Fruit fly (Drosophila melanogaster) whole organism, prepupa: ENCODE data around the gene Fatp1.

ENCODE experiments used
- Blimp-1 ChIP-seq: fragments of 200-800 bp; sonication (Bioruptor generic); optimal IDR thresholded peaks from 3 replicates; lab custom pipeline; 2017; ENCODE audit warnings: missing biosample characterization, missing genetic modification characterization, mild to moderate bottlenecking, moderate library complexity, missing genetic modification reagents
- CG10631 ChIP-seq: fragments of 200-800 bp; sonication (Bioruptor generic); optimal IDR thresholded peaks from 2 replicates; lab custom pipeline; 2016; ENCODE audit warnings: missing biosample characterization, missing genetic modification characterization
- CG10669 ChIP-seq: fragments of 200-800 bp; sonication (Bioruptor generic); optimal IDR thresholded peaks from 3 replicates; lab custom pipeline; 2018; ENCODE audit warnings: missing biosample characterization, mild to moderate bottlenecking, missing genetic modification characterization, moderate library complexity
- CG11294 ChIP-seq: fragments of 200-800 bp; sonication (Bioruptor generic); IDR thresholded peaks from 2 replicates; pipeline ENCODE4 v1.3.6; 2022; ENCODE audit warnings: missing biosample characterization, missing genetic modification characterization
- CG11762 ChIP-seq: fragments of 200-800 bp; sonication (Bioruptor generic); optimal IDR thresholded peaks from 3 replicates; lab custom pipeline; 2016; ENCODE audit warnings: missing biosample characterization, missing genetic modification characterization; ENCODE audit not compliant: insufficient read depth
- CG15336 ChIP-seq: fragments of 200-800 bp; sonication (Bioruptor generic); IDR thresholded peaks from 2 replicates; pipeline ENCODE4 v1.3.6; 2022; ENCODE audit warnings: missing biosample characterization, missing genetic modification characterization
- CG1621 ChIP-seq: fragments of 200-800 bp; sonication (Bioruptor generic); optimal IDR thresholded peaks from 3 replicates; lab custom pipeline; 2018; ENCODE audit warnings: missing biosample characterization, mild to moderate bottlenecking, missing genetic modification characterization
- CG16779 ChIP-seq: fragments of 200-800 bp; sonication (Bioruptor generic); optimal IDR thresholded peaks from 3 replicates; lab custom pipeline; 2017; ENCODE audit warnings: missing biosample characterization, mild to moderate bottlenecking, missing genetic modification characterization
- CG3032 ChIP-seq: fragments of 200-800 bp; optimal IDR thresholded peaks from 2 replicates; lab custom pipeline; 2019; ENCODE audit warnings: missing biosample characterization, mild to moderate bottlenecking, missing genetic modification characterization, moderate library complexity
- CG31627 ChIP-seq: fragments of 200-800 bp; sonication (Bioruptor generic); optimal IDR thresholded peaks from 3 replicates; lab custom pipeline; 2016; ENCODE audit warnings: missing biosample characterization, missing genetic modification characterization
- CG32006 ChIP-seq: fragments of 200-800 bp; sonication (Bioruptor generic); optimal IDR thresholded peaks from 3 replicates; lab custom pipeline; 2017; ENCODE audit warnings: missing biosample characterization, mild to moderate bottlenecking, missing genetic modification characterization
- CG34406 ChIP-seq: fragments of 200-800 bp; sonication (Bioruptor generic); optimal IDR thresholded peaks from 3 replicates; lab custom pipeline; 2016; ENCODE audit warnings: missing biosample characterization, missing genetic modification characterization
- CG4318 ChIP-seq: fragments of 200-800 bp; sonication (Bioruptor generic); optimal IDR thresholded peaks from 3 replicates; lab custom pipeline; 2017; ENCODE audit warnings: missing biosample characterization, mild to moderate bottlenecking, missing genetic modification characterization
- CG6792 ChIP-seq: fragments of 200-800 bp; sonication (Bioruptor generic); optimal IDR thresholded peaks from 3 replicates; lab custom pipeline; 2016; ENCODE audit warnings: missing biosample characterization, missing genetic modification characterization
- CG6808 ChIP-seq: fragments of 200-800 bp; sonication (Bioruptor generic); optimal IDR thresholded peaks from 3 replicates; lab custom pipeline; 2017; ENCODE audit warnings: missing biosample characterization, missing genetic modification characterization, mild to moderate bottlenecking, moderate library complexity, missing genetic modification reagents
- CG6854 ChIP-seq: fragments of 200-800 bp; sonication (Bioruptor generic); optimal IDR thresholded peaks from 2 replicates; lab custom pipeline; 2017; ENCODE audit warnings: missing biosample characterization, mild to moderate bottlenecking, missing genetic modification characterization
- CG7368 ChIP-seq: fragments of 200-800 bp; sonication (Bioruptor generic); optimal IDR thresholded peaks from 3 replicates; lab custom pipeline; 2016; ENCODE audit warnings: missing biosample characterization, missing genetic modification characterization
- CG8119 ChIP-seq: fragments of 200-800 bp; sonication (Bioruptor generic); IDR thresholded peaks from 3 replicates; pipeline ENCODE4 v1.3.6; 2022; ENCODE audit warnings: missing biosample characterization, missing genetic modification characterization
- CG8319 ChIP-seq: fragments of 200-800 bp; sonication (Bioruptor generic); optimal IDR thresholded peaks from 3 replicates; lab custom pipeline; 2016; ENCODE audit warnings: missing biosample characterization, missing genetic modification characterization
- CG8632 ChIP-seq: fragments of 200-800 bp; sonication (Bioruptor generic); optimal IDR thresholded peaks from 3 replicates; lab custom pipeline; 2016; ENCODE audit warnings: missing biosample characterization, missing genetic modification characterization
- Eip78C ChIP-seq: fragments of 200-800 bp; sonication (Bioruptor generic); peaks from one replicate; lab custom pipeline; 2016; ENCODE audit warnings: missing biosample characterization, missing genetic modification characterization
- Eip93F ChIP-seq: fragments of 200-800 bp; sonication (Bioruptor generic); optimal IDR thresholded peaks from 2 replicates; lab custom pipeline; 2016; ENCODE audit warnings: missing biosample characterization, mild to moderate bottlenecking, missing genetic modification characterization
- Ets21C ChIP-seq: fragments of 200-800 bp; sonication (Bioruptor generic); optimal IDR thresholded peaks from 3 replicates; lab custom pipeline; 2016; ENCODE audit warnings: missing biosample characterization, missing genetic modification characterization
- Hr39 ChIP-seq: fragments of 200-800 bp; sonication (Bioruptor generic); optimal IDR thresholded peaks from 2 replicates; lab custom pipeline; 2016; ENCODE audit warnings: missing biosample characterization, missing genetic modification characterization
- Lpt ChIP-seq: fragments of 200-800 bp; sonication (Bioruptor generic); optimal IDR thresholded peaks from 3 replicates; lab custom pipeline; 2016; ENCODE audit warnings: missing biosample characterization, missing genetic modification characterization
- OdsH ChIP-seq: fragments of 200-800 bp; sonication (Bioruptor generic); optimal IDR thresholded peaks from 3 replicates; lab custom pipeline; 2016; ENCODE audit warnings: missing biosample characterization, missing genetic modification characterization
- Smox ChIP-seq: fragments of 200-800 bp; sonication (Bioruptor generic); optimal IDR thresholded peaks from 3 replicates; lab custom pipeline; 2016; ENCODE audit warnings: missing biosample characterization, missing genetic modification characterization
- Sox102F ChIP-seq: fragments of 200-800 bp; sonication (Bioruptor generic); optimal IDR thresholded peaks from 2 replicates; lab custom pipeline; 2016; ENCODE audit warnings: missing biosample characterization, mild to moderate bottlenecking, missing genetic modification characterization
- Sox14 ChIP-seq: fragments of 200-800 bp; sonication (Bioruptor generic); optimal IDR thresholded peaks from 3 replicates; lab custom pipeline; 2016; ENCODE audit warnings: missing biosample characterization, missing genetic modification characterization
- Sox15 ChIP-seq: fragments of 200-800 bp; sonication (Bioruptor generic); optimal IDR thresholded peaks from 3 replicates; lab custom pipeline; 2016; ENCODE audit warnings: missing biosample characterization, missing genetic modification characterization
- achi ChIP-seq: fragments of 200-800 bp; sonication (Bioruptor generic); optimal IDR thresholded peaks from 3 replicates; lab custom pipeline; 2016; ENCODE audit warnings: missing biosample characterization, missing genetic modification characterization
- acj6 ChIP-seq: fragments of 200-800 bp; sonication (Bioruptor generic); optimal IDR thresholded peaks from 3 replicates; lab custom pipeline; 2016; ENCODE audit warnings: missing biosample characterization, missing genetic modification characterization
- cyc ChIP-seq: fragments of 200-800 bp; sonication (Bioruptor generic); optimal IDR thresholded peaks from 3 replicates; lab custom pipeline; 2016; ENCODE audit warnings: missing biosample characterization, missing genetic modification characterization
- dac ChIP-seq: fragments of 200-800 bp; sonication (Bioruptor generic); optimal IDR thresholded peaks from 2 replicates; lab custom pipeline; 2017; ENCODE audit warnings: missing biosample characterization, mild to moderate bottlenecking, missing genetic modification characterization
- eg ChIP-seq: fragments of 200-800 bp; sonication (Bioruptor generic); IDR thresholded peaks from 3 replicates; pipeline ENCODE4 v1.3.6; 2022; ENCODE audit warnings: missing biosample characterization, missing genetic modification characterization
- esn ChIP-seq: fragments of 200-800 bp; sonication (Bioruptor generic); optimal IDR thresholded peaks from 2 replicates; lab custom pipeline; 2016; ENCODE audit warnings: missing biosample characterization, mild to moderate bottlenecking, missing genetic modification characterization, moderate library complexity
- fd59A ChIP-seq: fragments of 200-800 bp; sonication (Bioruptor generic); optimal IDR thresholded peaks from 2 replicates; lab custom pipeline; 2017; ENCODE audit warnings: missing biosample characterization, mild to moderate bottlenecking, missing genetic modification characterization, missing genetic modification reagents
- fd85E ChIP-seq: fragments of 200-800 bp; sonication (Bioruptor generic); optimal IDR thresholded peaks from 3 replicates; lab custom pipeline; 2016; ENCODE audit warnings: missing biosample characterization, missing genetic modification characterization
- fkh ChIP-seq: fragments of 200-800 bp; sonication (Bioruptor generic); optimal IDR thresholded peaks from 3 replicates; lab custom pipeline; 2017; ENCODE audit warnings: missing biosample characterization, mild to moderate bottlenecking, missing genetic modification characterization, moderate library complexity
- lz ChIP-seq: fragments of 200-800 bp; sonication (Bioruptor generic); optimal IDR thresholded peaks from 3 replicates; lab custom pipeline; 2016; ENCODE audit warnings: missing biosample characterization, missing genetic modification characterization
- net ChIP-seq: fragments of 200-800 bp; sonication (Bioruptor generic); optimal IDR thresholded peaks from 3 replicates; lab custom pipeline; 2016; ENCODE audit warnings: missing biosample characterization, missing genetic modification characterization
- salr ChIP-seq, 2 experiments: fragments of 200-800 bp; sonication (Bioruptor generic); optimal IDR thresholded peaks; 3 replicates each; lab custom pipeline; 2016 to 2018; ENCODE audit warnings: missing biosample characterization in 2 of 2, missing genetic modification characterization in 2 of 2, mild to moderate bottlenecking in 1 of 2
- spab ChIP-seq: fragments of 200-800 bp; sonication (Bioruptor generic); optimal IDR thresholded peaks from 2 replicates; lab custom pipeline; 2017; ENCODE audit warnings: missing biosample characterization, mild to moderate bottlenecking, missing genetic modification characterization, missing genetic modification reagents
- ss ChIP-seq, 2 experiments: fragments of 200-800 bp; sonication (Bioruptor generic); optimal IDR thresholded peaks; 2 replicates in 1 of 2; 3 replicates in 1 of 2; lab custom pipeline; 2017 to 2018; ENCODE audit warnings: mild to moderate bottlenecking in 2 of 2, missing biosample characterization in 2 of 2, missing genetic modification characterization in 2 of 2, moderate library complexity in 1 of 2
- svp ChIP-seq: fragments of 200-800 bp; sonication (Bioruptor generic); peaks from one replicate; lab custom pipeline; 2016; ENCODE audit warnings: missing biosample characterization, missing genetic modification characterization
- topi ChIP-seq: fragments of 200-800 bp; sonication (Bioruptor generic); optimal IDR thresholded peaks from 3 replicates; lab custom pipeline; 2016; ENCODE audit warnings: missing biosample characterization, missing genetic modification characterization
- vri ChIP-seq: fragments of 200-800 bp; sonication (Bioruptor generic); optimal IDR thresholded peaks from 3 replicates; lab custom pipeline; 2016; ENCODE audit warnings: missing biosample characterization, mild to moderate bottlenecking, missing genetic modification characterization

The Fatp1 gene

dm6 chr2L:10552807-10553206, 35.8 kb upstream of the Fatp1 start:
- TF ChIP-seq CG6792 (GFP tag; lab: Kevin White, UChicago), result no peak
- TF ChIP-seq eg (GFP tag; lab: Robert Waterston, UW), result 0 out of 3 replicates have a peak, but pooled peaks have one; percentile 27
- TF ChIP-seq CG3032, result no peak
- TF ChIP-seq lz (GFP tag; lab: Kevin White, UChicago), result no peak
- TF ChIP-seq CG7368 (GFP tag; lab: Kevin White, UChicago), result no peak
- no peak for TF ChIP-seq fd85E (GFP tag; lab: Kevin White, UChicago)
- no peak for TF ChIP-seq Blimp-1 (GFP tag; lab: Kevin White, UChicago)
- TF ChIP-seq CG8319 (GFP tag; lab: Kevin White, UChicago), result no peak
- TF ChIP-seq CG15336 (GFP tag; lab: Robert Waterston, UW), result no peak
- TF ChIP-seq CG1621, result no peak
- peak; percentile 90 for TF ChIP-seq fkh
- TF ChIP-seq salr (GFP tag; optimal IDR thresholded peaks at IDR 0.05; lab: Kevin White, UChicago), result no peak
- TF ChIP-seq cyc, result no peak
- no peak for TF ChIP-seq CG16779 (tag; lab: Kevin White, UChicago)
- TF ChIP-seq Eip78C (GFP tag; lab: Kevin White, UChicago), result peak; percentile 24
- TF ChIP-seq achi (GFP tag; lab: Kevin White, UChicago), result no peak
- TF ChIP-seq Lpt (GFP tag; lab: Kevin White, UChicago), result no peak
- no peak for TF ChIP-seq Smox (GFP tag; lab: Kevin White, UChicago)
- no peak for TF ChIP-seq CG8119 (GFP tag; lab: Robert Waterston, UW)
- no peak for TF ChIP-seq CG31627 (GFP tag; lab: Kevin White, UChicago)
- no peak for TF ChIP-seq CG6808 (GFP tag; lab: Kevin White, UChicago)
- TF ChIP-seq Hr39 (GFP tag; lab: Kevin White, UChicago), result no peak
- TF ChIP-seq fd59A (GFP tag; lab: Kevin White, UChicago), result no peak
- no peak for TF ChIP-seq Eip93F (GFP tag; lab: Kevin White, UChicago)
- no peak for TF ChIP-seq spab (GFP tag; lab: Kevin White, UChicago)
- TF ChIP-seq CG6854 (GFP tag; lab: Kevin White, UChicago), result no peak
- no peak for TF ChIP-seq Sox15
- no peak for TF ChIP-seq CG32006 (GFP tag; lab: Kevin White, UChicago)
- TF ChIP-seq CG11762 (GFP tag; lab: Kevin White, UChicago), result no peak
- no peak for TF ChIP-seq acj6
- TF ChIP-seq dac, result no peak
- no peak for TF ChIP-seq Sox102F (GFP tag; lab: Kevin White, UChicago)
- no peak for TF ChIP-seq Sox14
- peak; percentile 3 for TF ChIP-seq esn (GFP tag; lab: Kevin White, UChicago)
- TF ChIP-seq CG11294, result no peak
- no peak for TF ChIP-seq CG4318
- no peak for TF ChIP-seq net (GFP tag; lab: Kevin White, UChicago)
- no peak for TF ChIP-seq Ets21C
- no peak for TF ChIP-seq ss (GFP tag; optimal IDR thresholded peaks at IDR 0.05; lab: Kevin White, UChicago)
- no peak for TF ChIP-seq topi (GFP tag; lab: Kevin White, UChicago)
- TF ChIP-seq svp, result no peak
- TF ChIP-seq CG8632 (GFP tag; lab: Kevin White, UChicago), result no peak
- peak; percentile 24 for TF ChIP-seq vri (GFP tag; lab: Kevin White, UChicago)
- no peak for TF ChIP-seq CG10669 (GFP tag; lab: Kevin White, UChicago)
- TF ChIP-seq CG10631, result peak; percentile 22
- no peak for TF ChIP-seq CG34406
- no peak for TF ChIP-seq OdsH (GFP tag; lab: Kevin White, UChicago)
